Worm (Caenorhabditis elegans) whole organism, L3 larva: ENCODE results near the gene sre-45.

Experiments used
- R02D3.7 ChIP-seq: fragments of 150-350 bp; optimal IDR thresholded peaks from 2 replicates; lab custom pipeline; 2014; ENCODE audit warnings: missing biosample characterization, missing genetic modification characterization
- aly-2 ChIP-seq: fragments of 150-350 bp; optimal IDR thresholded peaks from 2 replicates; lab custom pipeline; 2014; ENCODE audit warnings: missing biosample characterization, missing genetic modification characterization
- ama-1 ChIP-seq: fragments of 150-350 bp; optimal IDR thresholded peaks from 2 replicates; lab custom pipeline; 2018
- ceh-16 ChIP-seq: sonication (generic microtip); optimal IDR thresholded peaks from 2 replicates; lab custom pipeline; 2017; ENCODE audit warnings: missing biosample characterization, missing genetic modification characterization
- ceh-28 ChIP-seq: fragments of 150-350 bp; optimal IDR thresholded peaks from 2 replicates; lab custom pipeline; 2014; ENCODE audit warnings: missing biosample characterization, missing genetic modification reagents, missing genetic modification characterization
- ceh-82 ChIP-seq: fragments of 150-350 bp; optimal IDR thresholded peaks from 2 replicates; lab custom pipeline; 2014; ENCODE audit warnings: missing biosample characterization, missing genetic modification characterization
- ceh-9 ChIP-seq: sonication (generic microtip); optimal IDR thresholded peaks from 2 replicates; lab custom pipeline; 2018; ENCODE audit warnings: missing biosample characterization, missing genetic modification characterization
- daf-12 ChIP-seq: fragments of 150-350 bp; optimal IDR thresholded peaks from 2 replicates; lab custom pipeline; 2014; ENCODE audit warnings: missing biosample characterization, missing genetic modification reagents, missing genetic modification characterization
- egl-27 ChIP-seq: sonication (generic microtip); optimal IDR thresholded peaks from 4 replicates; lab custom pipeline; 2017; ENCODE audit warnings: missing biosample characterization, missing genetic modification reagents, missing genetic modification characterization
- egl-5 ChIP-seq: fragments of 150-350 bp; optimal IDR thresholded peaks from 2 replicates; lab custom pipeline; 2017; ENCODE audit warnings: missing biosample characterization, missing genetic modification reagents, missing genetic modification characterization, inconsistent platforms
- elt-1 ChIP-seq: fragments of 150-350 bp; optimal IDR thresholded peaks from 2 replicates; lab custom pipeline; 2014; ENCODE audit warnings: missing biosample characterization, missing genetic modification characterization
- eor-1 ChIP-seq, 2 experiments: fragments of 150-350 bp; optimal IDR thresholded peaks; 2 replicates each; lab custom pipeline; 2014 to 2018; ENCODE audit warnings: missing biosample characterization in 2 of 2, missing genetic modification characterization in 2 of 2
- lin-39 ChIP-seq: fragments of 150-350 bp; optimal IDR thresholded peaks from 2 replicates; lab custom pipeline; 2018; ENCODE audit warnings: missing biosample characterization, missing genetic modification reagents, missing genetic modification characterization
- lsy-12 ChIP-seq: sonication (generic microtip); optimal IDR thresholded peaks from 2 replicates; lab custom pipeline; 2016; ENCODE audit warnings: mild to moderate bottlenecking, missing genetic modification characterization, missing compliant biosample characterization
- mml-1 ChIP-seq: fragments of 150-350 bp; sonication (generic microtip); optimal IDR thresholded peaks from 3 replicates; lab custom pipeline; 2014; ENCODE audit warnings: missing biosample characterization, missing genetic modification characterization
- nfya-1 ChIP-seq: sonication (generic microtip); optimal IDR thresholded peaks from 2 replicates; lab custom pipeline; 2017; ENCODE audit warnings: missing genetic modification characterization, mild to moderate bottlenecking, missing compliant biosample characterization, antibody characterized with exemption, moderate library complexity; ENCODE audit not compliant: insufficient read depth
- nhr-12 ChIP-seq: fragments of 150-350 bp; optimal IDR thresholded peaks from 2 replicates; lab custom pipeline; 2014; ENCODE audit warnings: missing biosample characterization, missing genetic modification characterization
- nhr-23 ChIP-seq: fragments of 150-350 bp; optimal IDR thresholded peaks from 2 replicates; lab custom pipeline; 2014; ENCODE audit warnings: missing biosample characterization, missing genetic modification reagents, missing genetic modification characterization
- nhr-237 ChIP-seq: fragments of 150-350 bp; optimal IDR thresholded peaks from 2 replicates; lab custom pipeline; 2014; ENCODE audit warnings: missing biosample characterization, missing genetic modification characterization
- nhr-28 ChIP-seq: fragments of 150-350 bp; optimal IDR thresholded peaks from 2 replicates; lab custom pipeline; 2014; ENCODE audit warnings: missing biosample characterization, missing genetic modification characterization
- nhr-43 ChIP-seq: sonication (generic microtip); optimal IDR thresholded peaks from 2 replicates; lab custom pipeline; 2016; ENCODE audit warnings: mild to moderate bottlenecking, missing genetic modification characterization, missing compliant biosample characterization; ENCODE audit not compliant: poor library complexity, severe bottlenecking
- nhr-67 ChIP-seq: fragments of 150-350 bp; optimal IDR thresholded peaks from 2 replicates; lab custom pipeline; 2014; ENCODE audit warnings: missing biosample characterization, missing genetic modification characterization
- nhr-77 ChIP-seq: fragments of 150-350 bp; optimal IDR thresholded peaks from 2 replicates; lab custom pipeline; 2014; ENCODE audit warnings: missing biosample characterization, missing genetic modification characterization
- sea-2 ChIP-seq: fragments of 150-350 bp; sonication (generic microtip); optimal IDR thresholded peaks from 4 replicates; lab custom pipeline; 2014; ENCODE audit warnings: missing biosample characterization, missing genetic modification reagents, missing genetic modification characterization
- skn-1 ChIP-seq: fragments of 150-350 bp; optimal IDR thresholded peaks from 2 replicates; lab custom pipeline; 2014; ENCODE audit warnings: missing biosample characterization, missing genetic modification characterization
- snpc-4 ChIP-seq: fragments of 150-350 bp; optimal IDR thresholded peaks from 2 replicates; lab custom pipeline; 2014; ENCODE audit warnings: missing biosample characterization, missing genetic modification characterization
- tbx-2 ChIP-seq: sonication (generic microtip); optimal IDR thresholded peaks from 2 replicates; lab custom pipeline; 2016; ENCODE audit warnings: mild to moderate bottlenecking, missing genetic modification characterization, missing compliant biosample characterization
- unc-39 ChIP-seq: sonication (generic microtip); optimal IDR thresholded peaks from 4 replicates; lab custom pipeline; 2017; ENCODE audit warnings: missing biosample characterization, missing genetic modification characterization
- unc-62 ChIP-seq: fragments of 150-350 bp; sonication (generic microtip); optimal IDR thresholded peaks from 4 replicates; lab custom pipeline; 2014; ENCODE audit warnings: missing biosample characterization, missing genetic modification reagents, missing genetic modification characterization
- zag-1 ChIP-seq: fragments of 150-350 bp; optimal IDR thresholded peaks from 2 replicates; lab custom pipeline; 2014; ENCODE audit warnings: missing biosample characterization, missing genetic modification characterization
- ztf-4 ChIP-seq: fragments of 150-350 bp; optimal IDR thresholded peaks from 2 replicates; lab custom pipeline; 2014; ENCODE audit warnings: missing biosample characterization, missing genetic modification characterization

Gene sre-45

DNA sequence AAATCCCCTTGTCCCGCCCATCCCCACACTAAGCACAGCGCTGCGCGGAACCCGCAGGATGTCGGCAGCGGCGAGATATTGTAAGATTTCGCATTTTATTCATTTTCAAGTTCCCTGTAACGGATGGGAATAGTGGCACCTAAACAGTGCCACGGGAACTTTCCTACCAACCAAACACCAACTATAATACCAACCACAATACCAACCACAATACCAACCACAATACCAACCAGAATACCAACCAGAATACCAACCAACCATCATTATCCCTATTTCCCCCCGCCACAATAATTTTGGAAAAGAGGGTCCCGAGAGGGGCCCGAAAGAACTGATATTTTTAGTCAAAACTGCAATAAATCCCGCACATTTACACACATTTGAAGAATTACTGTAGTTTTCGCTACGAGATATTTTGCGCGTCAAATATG, 4.3 kb downstream of the sre-45 start:
- TF ChIP-seq snpc-4 (peak; percentile 89), ceh-28 (no peak), nhr-12 (no peak), daf-12 (tag; lab: Kevin White, UChicago) (no peak), mml-1 (tag; lab: Kevin White, UChicago) (no peak), ama-1 (peak; percentile 77)

DNA sequence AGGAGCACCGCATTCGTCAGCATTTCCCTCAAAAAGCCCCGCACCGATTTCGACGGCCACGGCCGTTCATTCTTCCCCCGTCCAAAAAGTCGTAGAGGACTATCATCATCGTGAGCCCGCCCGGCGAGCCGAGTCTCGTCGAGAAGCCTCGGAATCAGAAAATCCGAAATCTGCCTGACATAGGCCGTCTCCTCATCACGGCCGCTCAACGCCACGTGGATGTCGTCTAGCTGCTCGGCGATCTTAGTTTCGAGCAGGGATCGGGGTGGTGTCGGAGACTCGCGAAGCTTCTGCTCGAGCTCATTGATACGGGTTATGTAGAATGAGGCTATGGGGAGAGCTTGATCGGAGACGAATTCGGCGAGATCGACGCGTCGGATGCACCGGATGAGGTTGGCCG, 11.4 kb downstream of the sre-45 start:
- no peak for TF ChIP-seq ceh-16 (tag; lab: Kevin White, UChicago)
- TF ChIP-seq ama-1: no peak
- TF ChIP-seq sea-2: no peak
- no peak for TF ChIP-seq nhr-12
- no peak for TF ChIP-seq nhr-23 (tag; lab: Kevin White, UChicago)
- TF ChIP-seq ceh-9 (tag; lab: Kevin White, UChicago): no peak
- no peak for TF ChIP-seq elt-1 (tag; lab: Kevin White, UChicago)
- no peak for TF ChIP-seq nhr-237 (tag; lab: Kevin White, UChicago)
- TF ChIP-seq lin-39 (tag; lab: Kevin White, UChicago): no peak
- no peak for TF ChIP-seq nhr-77

DNA sequence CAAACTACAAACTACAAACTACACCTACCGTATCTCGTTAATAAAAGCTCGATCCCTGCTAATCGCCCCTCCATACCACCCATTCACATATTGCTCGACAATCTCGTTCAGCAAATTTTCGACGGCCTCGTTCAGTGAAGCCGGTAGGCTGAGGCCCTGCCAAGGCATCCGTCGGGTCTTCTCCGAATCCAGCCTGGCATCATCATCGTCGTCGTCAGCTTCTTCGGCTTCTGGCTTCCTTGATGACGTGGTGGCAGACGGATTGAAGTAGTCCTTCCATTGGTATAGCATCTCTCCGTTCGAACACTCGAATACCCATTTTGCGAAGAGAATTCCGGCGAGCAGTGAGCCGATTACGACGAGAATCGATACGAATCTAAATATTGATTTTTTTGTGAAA, 13.0 kb downstream of the sre-45 start:
- TF ChIP-seq tbx-2 (no peak), unc-62 (no peak), snpc-4 (no peak), daf-12 (tag; lab: Kevin White, UChicago) (no peak), ceh-16 (tag; lab: Kevin White, UChicago) (no peak), nfya-1 (tag; lab: Kevin White, UChicago) (no peak), egl-5 (no peak), lsy-12 (no peak), elt-1 (tag; lab: Kevin White, UChicago) (no peak), unc-39 (tag; lab: Kevin White, UChicago) (no peak), eor-1 (tag; optimal IDR thresholded peaks at IDR 0.05; lab: Kevin White, UChicago) (no peak), mml-1 (tag; lab: Kevin White, UChicago) (no peak), nhr-67 (tag; lab: Kevin White, UChicago) (no peak)

DNA sequence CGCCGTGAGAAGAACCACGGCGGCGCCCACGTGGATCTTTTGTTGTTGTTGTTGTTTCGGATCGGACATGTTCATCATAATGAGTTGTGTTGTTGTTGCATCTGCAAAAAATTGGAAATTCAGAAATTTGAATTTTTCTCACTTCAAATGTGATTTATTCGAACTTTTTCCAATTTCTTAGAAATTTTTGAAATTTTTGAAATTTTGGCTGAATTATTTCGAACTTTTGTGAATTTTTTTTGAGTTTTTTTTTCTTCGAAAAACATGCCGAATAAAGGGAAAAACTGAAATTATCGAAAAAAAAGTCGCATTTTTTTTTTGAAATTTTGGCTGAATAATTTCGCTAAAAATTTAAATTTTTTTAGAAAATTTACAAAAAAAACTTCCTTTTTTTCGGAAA, 13.4 kb downstream of the sre-45 start, which contains the start of gene snx-14:
Gene snx-14 (minus strand): TSS at position 101 of the 400 bp plus-strand sequence.
- TF ChIP-seq nhr-43 (tag; lab: Kevin White, UChicago) (no peak), daf-12 (tag; lab: Kevin White, UChicago) (no peak), R02D3.7 (tag; lab: Kevin White, UChicago) (no peak), egl-5 (no peak), ama-1 (no peak), nhr-12 (no peak)

DNA sequence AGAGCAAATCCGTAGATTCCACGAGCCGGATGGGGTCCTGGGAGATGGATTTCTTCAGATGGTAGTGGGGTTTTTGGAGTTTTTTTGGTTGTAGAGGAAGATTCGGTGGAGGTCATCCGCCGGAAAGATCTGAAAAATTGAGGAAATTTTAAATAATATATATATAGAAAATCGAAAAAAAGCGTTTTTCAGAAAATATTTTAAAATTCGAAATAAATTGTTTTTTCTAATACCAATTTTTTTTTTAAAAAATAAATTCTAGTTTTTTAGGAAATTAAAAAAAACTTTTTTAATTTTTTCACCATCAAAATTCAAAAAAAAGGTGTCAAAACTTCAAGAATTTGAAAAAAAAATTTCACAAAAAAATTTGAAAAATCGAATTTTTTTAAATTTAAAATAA, 23.3 kb downstream of the sre-45 start, which contains the start of the genes noa-1 and Y48E1B.17:
Gene noa-1 (minus strand): TSS at position 101 of the 400 bp plus-strand sequence.
Gene Y48E1B.17 (minus strand): TSS at position 129 of the 400 bp plus-strand sequence.
- TF ChIP-seq ceh-16 (tag; lab: Kevin White, UChicago): no peak
- no peak for TF ChIP-seq ama-1
- no peak for TF ChIP-seq unc-62
- TF ChIP-seq egl-27 (tag; lab: Kevin White, UChicago): no peak
- TF ChIP-seq snpc-4: no peak
- no peak for TF ChIP-seq nhr-77
- no peak for TF ChIP-seq R02D3.7 (tag; lab: Kevin White, UChicago)
- no peak for TF ChIP-seq ztf-4 (tag; lab: Kevin White, UChicago)
- TF ChIP-seq lin-39 (tag; lab: Kevin White, UChicago): no peak
- TF ChIP-seq zag-1 (tag; lab: Kevin White, UChicago): no peak
- no peak for TF ChIP-seq ceh-82 (tag; lab: Kevin White, UChicago)
- TF ChIP-seq skn-1: no peak

DNA sequence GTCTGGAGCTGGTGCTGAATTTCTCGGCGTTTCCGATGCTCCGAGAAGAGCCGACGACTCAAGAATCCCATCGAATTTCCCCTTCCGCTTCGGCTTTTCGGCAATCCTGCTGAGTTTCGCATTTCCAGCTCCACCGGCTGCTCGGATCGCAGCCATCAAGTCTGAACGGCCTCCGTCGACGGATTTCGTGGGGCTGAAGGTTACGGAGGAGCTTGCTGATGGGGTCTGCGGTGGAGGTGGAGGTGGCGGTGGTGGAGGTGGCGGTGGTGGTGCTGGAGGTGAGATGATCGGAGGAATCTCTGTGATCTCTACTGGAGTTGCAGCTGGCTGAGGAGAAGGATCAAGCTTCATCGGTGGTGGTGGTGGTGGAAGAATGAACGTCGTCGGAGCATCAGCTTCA, 25.3 kb downstream of the sre-45 start:
- no peak for TF ChIP-seq elt-1 (tag; lab: Kevin White, UChicago)
- TF ChIP-seq nhr-237 (tag; lab: Kevin White, UChicago): no peak
- no peak for TF ChIP-seq mml-1 (tag; lab: Kevin White, UChicago)
- no peak for TF ChIP-seq aly-2 (tag; lab: Kevin White, UChicago)
- no peak for TF ChIP-seq nhr-28 (tag; lab: Kevin White, UChicago)
